Worm (Caenorhabditis elegans) whole organism, midembryonic: ENCODE results near the gene str-250.

Experiments
- T22C8.4 ChIP-seq: fragments of 200-800 bp; sonication (Bioruptor generic); IDR thresholded peaks from 2 replicates; pipeline ENCODE4 v1.3.6; 2022; ENCODE audit warnings: missing genetic modification characterization, missing compliant biosample characterization
- flt-1 ChIP-seq: fragments of 200-800 bp; sonication (Bioruptor generic); IDR thresholded peaks from 2 replicates; pipeline ENCODE4 v1.3.6; 2022; ENCODE audit warnings: missing genetic modification characterization, missing compliant biosample characterization

DNA sequence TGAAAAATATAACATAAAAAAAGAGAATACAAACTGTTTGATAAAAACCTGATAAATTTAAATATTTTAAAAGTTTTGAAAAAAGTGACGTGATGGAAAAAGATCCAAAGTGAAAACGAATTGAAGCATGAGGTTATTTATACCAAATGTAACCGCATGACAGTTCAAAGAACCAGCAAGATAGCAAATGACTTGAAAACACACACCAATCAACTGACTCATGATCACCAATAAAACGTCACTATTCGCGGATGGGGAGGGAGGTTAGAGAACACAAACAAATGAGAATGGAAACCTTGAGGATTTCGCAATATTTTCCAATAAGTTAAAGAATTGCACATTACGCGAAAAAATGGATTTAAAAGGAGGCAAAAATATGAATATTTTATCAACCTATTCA, 9.0 kb upstream of the str-250 start, which contains the start of gene C06B3.7:
- TF ChIP-seq T22C8.4 (GFP tag; lab: Robert Waterston, UW): no peak
- TF ChIP-seq flt-1 (GFP tag; lab: Robert Waterston, UW): no peak
